Worm (Caenorhabditis elegans) whole organism, midembryonic: ENCODE measurements around the gene B0393.9.
"Not testable (repeated sequence)": the region's sequence is repeated elsewhere in the genome, so short reads cannot be mapped to it uniquely, and the experiment has no call there.

Experiments
- T22C8.4 ChIP-seq: fragments of 200-800 bp; sonication (Bioruptor generic); IDR thresholded peaks from 2 replicates; pipeline ENCODE4 v1.3.6; 2022; ENCODE audit warnings: missing genetic modification characterization, missing compliant biosample characterization
- cog-1 ChIP-seq: sonication (generic microtip); optimal IDR thresholded peaks from 2 replicates; lab custom pipeline; 2016; ENCODE audit warnings: missing genetic modification characterization, missing compliant biosample characterization
- flt-1 ChIP-seq: fragments of 200-800 bp; sonication (Bioruptor generic); IDR thresholded peaks from 2 replicates; pipeline ENCODE4 v1.3.6; 2022; ENCODE audit warnings: missing genetic modification characterization, missing compliant biosample characterization
- klf-2 ChIP-seq: fragments of 200-800 bp; sonication (Bioruptor generic); conservative IDR thresholded peaks from 2 replicates; pipeline ENCODE4 v1.3.6; 2022; ENCODE audit warnings: missing genetic modification reagents, missing genetic modification characterization, missing compliant biosample characterization
- med-1 ChIP-seq: sonication (generic microtip); optimal IDR thresholded peaks from 2 replicates; lab custom pipeline; 2017; ENCODE audit warnings: missing genetic modification characterization, mild to moderate bottlenecking, missing compliant biosample characterization, antibody characterized with exemption, missing genetic modification reagents; ENCODE audit not compliant: insufficient read depth
- ref-1 ChIP-seq: fragments of 200-800 bp; sonication (Bioruptor generic); conservative IDR thresholded peaks from 2 replicates; pipeline ENCODE4 v1.3.6; 2022; ENCODE audit warnings: missing genetic modification reagents, missing genetic modification characterization, missing compliant biosample characterization
- tab-1 ChIP-seq: fragments of 200-800 bp; sonication (Bioruptor generic); IDR thresholded peaks from 2 replicates; pipeline ENCODE4 v1.3.6; 2022; ENCODE audit warnings: missing genetic modification characterization, missing compliant biosample characterization
- ztf-23 ChIP-seq: fragments of 200-800 bp; sonication (Bioruptor generic); IDR thresholded peaks from 2 replicates; pipeline ENCODE4 v1.3.6; 2022; ENCODE audit warnings: missing genetic modification reagents, missing genetic modification characterization, missing compliant biosample characterization
- ztf-29 ChIP-seq: fragments of 200-800 bp; sonication (Bioruptor generic); IDR thresholded peaks from 2 replicates; pipeline ENCODE4 v1.3.6; 2022; ENCODE audit warnings: missing genetic modification reagents, missing genetic modification characterization, missing compliant biosample characterization

Gene B0393.9

ce11 chrIII:4808089-4808488 lies 28.1 kb upstream of the B0393.9 start:
- TF ChIP-seq flt-1 (GFP tag; lab: Robert Waterston, UW): no peak
- TF ChIP-seq klf-2 (GFP tag; lab: Robert Waterston, UW): no peak
- no peak for TF ChIP-seq ref-1 (GFP tag; lab: Robert Waterston, UW)
- no peak for TF ChIP-seq tab-1 (GFP tag; lab: Robert Waterston, UW)
- TF ChIP-seq T22C8.4 (GFP tag; lab: Robert Waterston, UW): no peak
- no peak for TF ChIP-seq ztf-29 (GFP tag; lab: Robert Waterston, UW)
- TF ChIP-seq ztf-23 (GFP tag; lab: Robert Waterston, UW): no peak
- no peak for TF ChIP-seq med-1 (GFP tag; lab: Kevin White, UChicago)
- no peak for TF ChIP-seq cog-1 (tag; lab: Kevin White, UChicago)

ce11 chrIII:4806345-4806744 lies 26.4 kb upstream of the B0393.9 start:
- no peak for TF ChIP-seq med-1 (GFP tag; lab: Kevin White, UChicago)
- TF ChIP-seq ref-1 (GFP tag; lab: Robert Waterston, UW): no peak
- TF ChIP-seq cog-1 (tag; lab: Kevin White, UChicago): no peak
- no peak for TF ChIP-seq klf-2 (GFP tag; lab: Robert Waterston, UW)
- TF ChIP-seq ztf-23 (GFP tag; lab: Robert Waterston, UW): no peak
- TF ChIP-seq T22C8.4 (GFP tag; lab: Robert Waterston, UW): no peak
- no peak for TF ChIP-seq ztf-29 (GFP tag; lab: Robert Waterston, UW)
- TF ChIP-seq tab-1 (GFP tag; lab: Robert Waterston, UW): no peak
- no peak for TF ChIP-seq flt-1 (GFP tag; lab: Robert Waterston, UW)

- no peak for TF ChIP-seq med-1 (GFP tag; lab: Kevin White, UChicago)
- no peak for TF ChIP-seq klf-2 (GFP tag; lab: Robert Waterston, UW)
- no peak for TF ChIP-seq ztf-23 (GFP tag; lab: Robert Waterston, UW)
- TF ChIP-seq ztf-29 (GFP tag; lab: Robert Waterston, UW): no peak
- no peak for TF ChIP-seq cog-1 (tag; lab: Kevin White, UChicago)
- TF ChIP-seq T22C8.4 (GFP tag; lab: Robert Waterston, UW): no peak
- TF ChIP-seq ref-1 (GFP tag; lab: Robert Waterston, UW): no peak
- no peak for TF ChIP-seq tab-1 (GFP tag; lab: Robert Waterston, UW)
Measured at ce11 chrIII:4802707-4803106, 22.8 kb upstream of the B0393.9 start, which contains the start of gene metl-5. Gene metl-5 (plus strand): TSS chrIII:4803007.

- TF ChIP-seq ref-1 (GFP tag; lab: Robert Waterston, UW) (no peak), ztf-29 (GFP tag; lab: Robert Waterston, UW) (no peak), T22C8.4 (GFP tag; lab: Robert Waterston, UW) (no peak), flt-1 (GFP tag; lab: Robert Waterston, UW) (no peak), klf-2 (GFP tag; lab: Robert Waterston, UW) (no peak), tab-1 (GFP tag; lab: Robert Waterston, UW) (no peak), med-1 (GFP tag; lab: Kevin White, UChicago) (no peak), ztf-23 (GFP tag; lab: Robert Waterston, UW) (no peak), cog-1 (tag; lab: Kevin White, UChicago) (no peak)
Measured at ce11 chrIII:4796536-4796935, 16.6 kb upstream of the B0393.9 start, which contains the start of gene tag-325. Gene tag-325 (plus strand): TSS chrIII:4796836.

- TF ChIP-seq T22C8.4 (GFP tag; lab: Robert Waterston, UW): 0 out of 2 replicates have a peak, but pooled peaks have one; percentile 27
- TF ChIP-seq ztf-29 (GFP tag; lab: Robert Waterston, UW): no peak
Measured at ce11 chrIII:4796039-4796438, 16.1 kb upstream of the B0393.9 start.

- no peak for TF ChIP-seq ztf-29 (GFP tag; lab: Robert Waterston, UW)
Measured at ce11 chrIII:4792560-4793136, 12.7 kb upstream of the B0393.9 start, which contains the start of gene mip-1. Gene mip-1 (plus strand): TSS chrIII:4793086.

ce11 chrIII:4785714-4786113 lies 5.8 kb upstream of the B0393.9 start, which contains the start of gene mel-28:
Gene mel-28 (plus strand): TSS chrIII:4786080.
- TF ChIP-seq ref-1 (GFP tag; lab: Robert Waterston, UW): no peak
- no peak for TF ChIP-seq ztf-29 (GFP tag; lab: Robert Waterston, UW)
- no peak for TF ChIP-seq med-1 (GFP tag; lab: Kevin White, UChicago)
- TF ChIP-seq ztf-23 (GFP tag; lab: Robert Waterston, UW): no peak
- TF ChIP-seq cog-1 (tag; lab: Kevin White, UChicago): no peak
- TF ChIP-seq klf-2 (GFP tag; lab: Robert Waterston, UW): no peak
- TF ChIP-seq flt-1 (GFP tag; lab: Robert Waterston, UW): no peak
- no peak for TF ChIP-seq T22C8.4 (GFP tag; lab: Robert Waterston, UW)
- TF ChIP-seq tab-1 (GFP tag; lab: Robert Waterston, UW): no peak

- TF ChIP-seq klf-2 (GFP tag; lab: Robert Waterston, UW); tab-1 (GFP tag; lab: Robert Waterston, UW); cog-1 (tag; lab: Kevin White, UChicago): not testable (repeated sequence)
Measured at ce11 chrIII:4785131-4785530, 5.2 kb upstream of the B0393.9 start, which contains the start of gene enu-3.2. Gene enu-3.2 (minus strand): TSS chrIII:4785235.

ce11 chrIII:4781937-4782576 lies 2.1 kb upstream of the B0393.9 start, which contains the start of the genes gex-5 and C38D4.10:
Gene gex-5 (minus strand): TSS chrIII:4781987.
Gene C38D4.10 (plus strand): TSS chrIII:4782526.
- TF ChIP-seq T22C8.4, flt-1, ztf-29 (GFP tag; lab: Robert Waterston, UW): not testable (repeated sequence)
